Worm (Caenorhabditis elegans): ENCODE results near the gene suf-1.

Gene suf-1

DNA sequence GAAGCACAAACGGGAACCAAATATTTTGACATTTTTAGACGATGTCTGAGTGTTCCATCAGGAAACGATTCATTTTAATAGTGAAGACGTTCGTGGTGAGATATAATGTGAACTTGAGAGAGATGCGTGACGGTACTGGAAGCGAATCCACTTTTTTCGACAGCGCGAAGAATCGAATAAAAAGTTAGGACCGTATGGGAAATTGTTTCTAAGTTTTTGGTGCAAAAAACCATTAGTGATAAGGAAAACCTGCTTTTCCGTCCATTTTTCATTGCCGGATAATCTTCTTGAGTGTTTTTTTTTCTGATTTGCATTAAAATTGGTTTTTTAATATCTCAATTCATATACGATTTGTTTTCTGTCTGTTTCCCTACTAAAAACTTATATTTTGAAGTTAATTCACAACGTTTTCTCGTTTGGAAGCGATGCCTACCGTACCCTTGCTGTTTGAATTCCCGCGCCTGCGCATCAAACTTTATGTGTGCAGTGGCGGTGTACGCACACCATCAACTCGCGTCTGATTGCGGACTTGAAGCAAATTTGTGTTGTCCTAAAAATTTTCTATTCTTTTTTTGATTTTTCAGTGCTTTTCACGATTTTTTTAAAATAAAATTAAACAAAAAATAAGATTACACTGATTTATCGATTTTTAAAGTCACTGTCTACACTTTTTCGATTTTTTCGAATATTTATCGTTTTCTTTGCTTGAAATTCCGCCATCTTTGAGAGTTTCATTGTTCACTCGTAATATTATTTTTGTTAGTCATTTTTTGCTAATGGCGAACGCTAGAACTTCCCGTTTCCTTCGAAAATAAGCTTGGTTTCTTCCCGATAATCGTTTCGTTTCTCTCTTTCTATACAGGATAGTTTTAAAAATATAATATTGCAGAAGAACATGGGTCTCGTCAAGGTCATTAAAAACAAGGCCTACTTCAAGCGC, 34.3 kb upstream of the suf-1 start, which contains the start of the genes col-38 and rpl-5 (continued):
- TF ChIP-seq flh-1 (GFP tag; optimal IDR thresholded peaks at IDR 0.05): no peak

ce11 chrII:8570977-8571376, 32.7 kb upstream of the suf-1 start, which contains the start of gene bcs-1:
Gene bcs-1, plus strand, starts transcription at chrII:8571085.
- TF ChIP-seq sem-2 (GFP tag; optimal IDR thresholded peaks at IDR 0.05) (no peak), bed-3 (GFP tag; optimal IDR thresholded peaks at IDR 0.05) (no peak), mep-1 (tag; optimal IDR thresholded peaks at IDR 0.05) (no peak), ceh-39 (tag; optimal IDR thresholded peaks at IDR 0.05) (no peak), zip-8 (tag; optimal IDR thresholded peaks at IDR 0.05) (no peak), blmp-1 (tag; optimal IDR thresholded peaks at IDR 0.05) (no peak), hlh-1 (tag; optimal IDR thresholded peaks at IDR 0.05) (no peak), elt-3 (tag; optimal IDR thresholded peaks at IDR 0.05) (no peak)

DNA sequence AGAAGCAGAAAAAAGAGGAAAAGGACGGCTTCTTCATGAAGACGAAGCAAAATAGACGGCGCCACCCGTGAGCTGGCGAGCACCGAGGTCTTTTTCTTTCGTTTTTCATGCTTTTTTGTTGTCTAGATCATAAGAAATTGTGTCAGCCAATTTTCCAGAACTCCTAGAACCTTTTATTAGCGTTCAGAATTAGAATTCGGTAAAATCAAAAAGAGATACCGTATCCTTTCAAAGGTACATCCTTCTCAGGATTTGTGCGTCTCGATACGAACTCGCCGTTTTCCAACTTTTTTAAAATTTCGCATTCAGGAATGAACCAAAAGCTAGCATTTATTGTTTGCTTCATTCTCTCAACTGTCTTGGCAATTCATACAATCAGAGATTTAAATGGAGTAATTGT, 30.6 kb upstream of the suf-1 start, which contains the start of gene F54C9.7:
F54C9.7 (plus strand) TSS at position 301 of the 400 bp plus-strand sequence.
- TF ChIP-seq sptf-1 (tag; optimal IDR thresholded peaks at IDR 0.05) (no peak), ceh-43 (GFP tag; optimal IDR thresholded peaks at IDR 0.05) (no peak), nhr-2 (tag; optimal IDR thresholded peaks at IDR 0.05) (no peak), nhr-28 (tag; optimal IDR thresholded peaks at IDR 0.05) (no peak), nhr-12 (tag; optimal IDR thresholded peaks at IDR 0.05) (no peak)

ce11 chrII:8575184-8575583, 28.5 kb upstream of the suf-1 start, which contains the start of gene puf-5:
Gene puf-5, plus strand, starts transcription at chrII:8575541.
- TF ChIP-seq cnd-1 (tag; optimal IDR thresholded peaks at IDR 0.05): no peak
- TF ChIP-seq lin-13 (tag; optimal IDR thresholded peaks at IDR 0.05): no peak
- TF ChIP-seq snpc-4 (tag; optimal IDR thresholded peaks at IDR 0.05): no peak
- TF ChIP-seq mep-1 (tag; optimal IDR thresholded peaks at IDR 0.05): no peak
- no peak for TF ChIP-seq nhr-28 (tag; optimal IDR thresholded peaks at IDR 0.05)
- no peak for TF ChIP-seq ceh-83 (GFP tag; optimal IDR thresholded peaks at IDR 0.05)
- no peak for TF ChIP-seq nhr-12 (tag; optimal IDR thresholded peaks at IDR 0.05)
- TF ChIP-seq unc-39 (tag; optimal IDR thresholded peaks at IDR 0.05): no peak

ce11 chrII:8577509-8578099, 26.0 kb upstream of the suf-1 start, which contains the start of gene F54C9.9:
Gene F54C9.9, plus strand, starts transcription at chrII:8578049.
- no peak for TF ChIP-seq mls-2 (tag; optimal IDR thresholded peaks at IDR 0.05)
- no peak for TF ChIP-seq unc-62 (GFP tag; optimal IDR thresholded peaks at IDR 0.05)
- TF ChIP-seq lsy-2 (tag; optimal IDR thresholded peaks at IDR 0.05): peak; percentile 9
- no peak for TF ChIP-seq drap-1 (GFP tag; optimal IDR thresholded peaks at IDR 0.05)

DNA sequence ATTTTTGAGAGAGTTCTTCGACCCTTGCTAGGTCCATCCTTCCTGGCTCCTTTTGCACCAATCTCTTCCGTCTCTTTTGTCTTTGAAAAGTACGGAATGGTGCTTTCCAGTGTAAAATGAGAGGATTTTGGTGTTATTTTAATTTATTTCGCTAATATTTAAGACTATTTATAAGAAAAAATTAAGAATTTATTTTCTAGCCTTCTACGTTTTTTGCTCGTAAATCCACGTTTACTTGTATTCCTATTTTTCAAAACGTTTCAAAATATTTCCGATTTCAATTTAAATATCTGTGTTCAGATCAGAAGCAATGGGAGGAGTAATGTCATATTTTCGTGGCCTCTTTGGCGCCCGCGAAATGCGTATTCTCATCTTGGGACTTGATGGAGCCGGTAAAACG, 21.9 kb upstream of the suf-1 start, which contains the start of gene arl-1:
arl-1 (plus strand) TSS at position 301 of the 400 bp plus-strand sequence.
- no peak for TF ChIP-seq unc-39 (tag; optimal IDR thresholded peaks at IDR 0.05)
- TF ChIP-seq flh-1 (GFP tag; optimal IDR thresholded peaks at IDR 0.05): no peak
- TF ChIP-seq unc-120 (tag; optimal IDR thresholded peaks at IDR 0.05; ENCODE audit: poor library complexity, severe bottlenecking): no peak
- no peak for TF ChIP-seq elt-3 (tag; optimal IDR thresholded peaks at IDR 0.05)
- no peak for TF ChIP-seq tbx-8 (GFP tag; optimal IDR thresholded peaks at IDR 0.05)
- no peak for TF ChIP-seq M03D4.4 (tag; optimal IDR thresholded peaks at IDR 0.05)

ce11 chrII:8583035-8583434, 20.6 kb upstream of the suf-1 start:
- no peak for TF ChIP-seq cnd-1 (tag; optimal IDR thresholded peaks at IDR 0.05)
- no peak for TF ChIP-seq bed-3 (GFP tag; optimal IDR thresholded peaks at IDR 0.05)
- no peak for TF ChIP-seq unc-62 (GFP tag; optimal IDR thresholded peaks at IDR 0.05)
- no peak for TF ChIP-seq snpc-4 (tag; optimal IDR thresholded peaks at IDR 0.05)
- TF ChIP-seq nhr-76 (tag; optimal IDR thresholded peaks at IDR 0.05): no peak
- no peak for TF ChIP-seq tbx-8 (GFP tag; optimal IDR thresholded peaks at IDR 0.05)
- TF ChIP-seq lsy-2 (tag; optimal IDR thresholded peaks at IDR 0.05): no peak
- no peak for TF ChIP-seq ceh-39 (tag; optimal IDR thresholded peaks at IDR 0.05)
- TF ChIP-seq nhr-12 (tag; optimal IDR thresholded peaks at IDR 0.05): no peak
- no peak for TF ChIP-seq mep-1 (tag; optimal IDR thresholded peaks at IDR 0.05)
- no peak for TF ChIP-seq drap-1 (GFP tag; optimal IDR thresholded peaks at IDR 0.05)
- no peak for TF ChIP-seq ham-2 (GFP tag; optimal IDR thresholded peaks at IDR 0.05)
- TF ChIP-seq mab-5 (tag; optimal IDR thresholded peaks at IDR 0.05): no peak
- no peak for TF ChIP-seq unc-39 (tag; optimal IDR thresholded peaks at IDR 0.05)
- TF ChIP-seq M03D4.4 (tag; optimal IDR thresholded peaks at IDR 0.05): no peak
- no peak for TF ChIP-seq hlh-1 (tag; optimal IDR thresholded peaks at IDR 0.05)
- TF ChIP-seq lin-13 (tag; optimal IDR thresholded peaks at IDR 0.05): no peak
- TF ChIP-seq sptf-1 (tag; optimal IDR thresholded peaks at IDR 0.05): no peak
- no peak for TF ChIP-seq ztf-11 (tag; optimal IDR thresholded peaks at IDR 0.05)
- TF ChIP-seq zip-8 (tag; optimal IDR thresholded peaks at IDR 0.05): no peak
